Worm (Caenorhabditis elegans): Measurements from ENCODE around the gene nsph-4.3.

DNA sequence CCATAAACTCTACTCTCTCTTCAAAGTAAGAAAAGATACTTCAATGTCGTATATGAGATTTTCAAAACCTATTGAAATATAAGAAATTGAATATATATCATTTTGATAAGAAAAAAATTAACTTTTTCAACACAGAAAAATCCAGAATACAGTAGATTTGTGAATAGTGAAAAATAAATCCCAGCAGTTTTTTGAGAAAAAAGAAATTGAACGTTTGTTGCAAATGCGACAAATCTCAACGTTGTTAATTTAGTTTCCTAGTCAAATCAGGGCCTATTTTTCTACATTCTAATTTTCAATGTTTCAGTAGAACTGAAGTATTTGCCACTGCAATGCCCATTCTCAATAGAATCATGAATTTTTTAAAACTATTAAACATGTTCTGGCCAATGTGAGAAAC, 5.5 kb upstream of the nsph-4.3 start, which contains the start of gene T04A6.2:
- no peak for TF ChIP-seq W03F9.2 (tag; optimal IDR thresholded peaks at IDR 0.05)
- TF ChIP-seq him-1 (tag; optimal IDR thresholded peaks at IDR 0.05): no peak
